Worm (Caenorhabditis elegans) whole organism, L3 larva: ENCODE results near the gene his-64.

Experiments
- ama-1 ChIP-seq: fragments of 150-350 bp; optimal IDR thresholded peaks from 2 replicates; lab custom pipeline; 2018
- ceh-9 ChIP-seq: sonication (generic microtip); optimal IDR thresholded peaks from 2 replicates; lab custom pipeline; 2018; ENCODE audit warnings: missing biosample characterization, missing genetic modification characterization
- elt-2 ChIP-seq: sonication (generic microtip); optimal IDR thresholded peaks from 2 replicates; lab custom pipeline; 2016; ENCODE audit warnings: missing genetic modification reagents, mild to moderate bottlenecking, missing genetic modification characterization, missing compliant biosample characterization
- fkh-10 ChIP-seq: sonication (generic microtip); optimal IDR thresholded peaks from 2 replicates; lab custom pipeline; 2017; ENCODE audit warnings: missing biosample characterization, missing genetic modification reagents, missing genetic modification characterization
- lin-39 ChIP-seq: fragments of 150-350 bp; optimal IDR thresholded peaks from 2 replicates; lab custom pipeline; 2018; ENCODE audit warnings: missing biosample characterization, missing genetic modification reagents, missing genetic modification characterization
- mml-1 ChIP-seq: fragments of 150-350 bp; sonication (generic microtip); optimal IDR thresholded peaks from 3 replicates; lab custom pipeline; 2014; ENCODE audit warnings: missing biosample characterization, missing genetic modification characterization
- nhr-28 ChIP-seq: fragments of 150-350 bp; optimal IDR thresholded peaks from 2 replicates; lab custom pipeline; 2014; ENCODE audit warnings: missing biosample characterization, missing genetic modification characterization
- pqm-1 ChIP-seq: fragments of 150-350 bp; optimal IDR thresholded peaks from 2 replicates; lab custom pipeline; 2017; ENCODE audit warnings: missing biosample characterization, missing genetic modification characterization, inconsistent platforms
- unc-62 ChIP-seq: fragments of 150-350 bp; sonication (generic microtip); optimal IDR thresholded peaks from 4 replicates; lab custom pipeline; 2014; ENCODE audit warnings: missing biosample characterization, missing genetic modification reagents, missing genetic modification characterization
- ztf-4 ChIP-seq: fragments of 150-350 bp; optimal IDR thresholded peaks from 2 replicates; lab custom pipeline; 2014; ENCODE audit warnings: missing biosample characterization, missing genetic modification characterization

- TF ChIP-seq mml-1 (tag; lab: Kevin White, UChicago) (no peak), ztf-4 (tag; lab: Kevin White, UChicago) (no peak), pqm-1 (tag; lab: Kevin White, UChicago) (no peak), unc-62 (no peak), ceh-9 (tag; lab: Kevin White, UChicago) (no peak), ama-1 (lab: Kevin White, UChicago) (no peak), nhr-28 (no peak), elt-2 (tag; lab: Kevin White, UChicago) (no peak), lin-39 (tag; lab: Kevin White, UChicago) (no peak), fkh-10 (GFP tag; lab: Kevin White, UChicago) (no peak)
Observed at ce11 chrIV:11425442-11425841, 18.5 kb downstream of the his-64 start, which contains the start of gene kin-4.
